Worm (Caenorhabditis elegans): ENCODE results near the gene zen-4.

DNA sequence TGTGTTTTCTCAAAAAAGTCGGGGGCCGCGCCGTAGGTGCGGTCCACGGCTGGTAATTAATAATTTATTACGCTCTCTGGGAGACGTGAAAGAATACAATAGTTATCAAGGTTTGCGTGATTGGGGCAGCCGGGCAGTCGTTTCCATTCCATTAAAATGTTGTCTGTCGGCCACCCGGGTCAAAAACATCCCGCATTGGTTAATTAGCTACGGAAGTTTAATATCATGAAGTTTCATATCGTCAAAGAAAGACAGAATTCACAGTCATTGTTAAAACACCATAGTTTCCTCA, 23.8 kb upstream of the zen-4 start:
- TF ChIP-seq lin-13 (GFP tag; optimal IDR thresholded peaks at IDR 0.05) (no peak), nhr-25 (tag; optimal IDR thresholded peaks at IDR 0.05) (no peak), ama-1 (optimal IDR thresholded peaks at IDR 0.05) (no peak)
